Fruit fly (Drosophila melanogaster) whole organism, pupa: ENCODE data around the gene Whamy.
A peak's percentile ranks its signal among the peaks of the same experiment; 100 is the strongest.

Experiments
- CG10348 ChIP-seq: fragments of 200-800 bp; sonication (Bioruptor generic); IDR thresholded peaks from 2 replicates; pipeline ENCODE4 v1.3.6; 2022; ENCODE audit warnings: missing biosample characterization, missing genetic modification characterization
- CG12605 ChIP-seq: fragments of 200-800 bp; sonication (Bioruptor generic); IDR thresholded peaks from 2 replicates; pipeline ENCODE4 v1.3.6; 2022; ENCODE audit warnings: missing biosample characterization, missing genetic modification characterization
- CG13204 ChIP-seq: fragments of 200-800 bp; sonication (Bioruptor generic); optimal IDR thresholded peaks from 2 replicates; lab custom pipeline; 2018; ENCODE audit warnings: missing biosample characterization, mild to moderate bottlenecking, missing genetic modification characterization, moderate library complexity
- CG14655 ChIP-seq: fragments of 200-800 bp; sonication (Bioruptor generic); optimal IDR thresholded peaks from 3 replicates; lab custom pipeline; 2017; ENCODE audit warnings: mild to moderate bottlenecking, missing biosample characterization, missing genetic modification reagents, missing genetic modification characterization
- CG15710 ChIP-seq: fragments of 200-800 bp; sonication (Bioruptor generic); optimal IDR thresholded peaks from 2 replicates; lab custom pipeline; 2018; ENCODE audit warnings: missing biosample characterization, mild to moderate bottlenecking, missing genetic modification characterization, moderate library complexity
- CG17806 ChIP-seq: fragments of 200-800 bp; sonication (Bioruptor generic); optimal IDR thresholded peaks from 2 replicates; lab custom pipeline; 2018; ENCODE audit warnings: missing biosample characterization, mild to moderate bottlenecking, missing genetic modification characterization, moderate library complexity
- CG32121 ChIP-seq: fragments of 200-800 bp; sonication (Bioruptor generic); IDR thresholded peaks from 2 replicates; pipeline ENCODE4 v1.3.6; 2022; ENCODE audit warnings: missing biosample characterization, missing genetic modification characterization
- CG34367 ChIP-seq: fragments of 200-800 bp; sonication (Bioruptor generic); optimal IDR thresholded peaks from 2 replicates; lab custom pipeline; 2018; ENCODE audit warnings: missing biosample characterization, mild to moderate bottlenecking, missing genetic modification characterization
- CG4496 ChIP-seq: fragments of 200-800 bp; sonication (Bioruptor generic); IDR thresholded peaks from 3 replicates; pipeline ENCODE4 v1.3.6; 2022; ENCODE audit warnings: missing biosample characterization, missing genetic modification characterization
- CG8159 ChIP-seq: fragments of 200-800 bp; sonication (Bioruptor generic); optimal IDR thresholded peaks from 3 replicates; lab custom pipeline; 2018; ENCODE audit warnings: missing biosample characterization, mild to moderate bottlenecking, missing genetic modification characterization, moderate library complexity
- CG8301 ChIP-seq: fragments of 200-800 bp; sonication (Bioruptor generic); optimal IDR thresholded peaks from 2 replicates; lab custom pipeline; 2018; ENCODE audit warnings: missing biosample characterization, mild to moderate bottlenecking, missing genetic modification characterization
- CG9948 ChIP-seq: fragments of 200-800 bp; sonication (Bioruptor generic); optimal IDR thresholded peaks from 2 replicates; lab custom pipeline; 2018; ENCODE audit warnings: missing biosample characterization, mild to moderate bottlenecking, missing genetic modification characterization, moderate library complexity
- D1 ChIP-seq: fragments of 200-800 bp; sonication (Bioruptor generic); optimal IDR thresholded peaks from 2 replicates; lab custom pipeline; 2018; ENCODE audit warnings: missing biosample characterization, mild to moderate bottlenecking, missing genetic modification characterization, moderate library complexity
- EcR ChIP-seq: fragments of 200-800 bp; sonication (Bioruptor generic); optimal IDR thresholded peaks from 3 replicates; lab custom pipeline; 2019; ENCODE audit warnings: missing biosample characterization, missing genetic modification characterization, mild to moderate bottlenecking, moderate library complexity, missing genetic modification reagents
- Ets98B ChIP-seq: fragments of 200-800 bp; sonication (Bioruptor generic); IDR thresholded peaks from 2 replicates; pipeline ENCODE4 v1.3.6; 2022; ENCODE audit warnings: missing biosample characterization, missing genetic modification characterization
- Pif1A ChIP-seq: fragments of 200-800 bp; sonication (Bioruptor generic); optimal IDR thresholded peaks from 3 replicates; lab custom pipeline; 2016; ENCODE audit warnings: missing biosample characterization, missing genetic modification characterization
- Pif1B ChIP-seq: fragments of 200-800 bp; sonication (Bioruptor generic); optimal IDR thresholded peaks from 3 replicates; lab custom pipeline; 2016; ENCODE audit warnings: missing biosample characterization, missing genetic modification characterization
- Snoo ChIP-seq: fragments of 200-800 bp; sonication (Bioruptor generic); optimal IDR thresholded peaks from 3 replicates; lab custom pipeline; 2017; ENCODE audit warnings: missing biosample characterization, mild to moderate bottlenecking, missing genetic modification characterization, inconsistent platforms
- fd96Ca ChIP-seq: fragments of 200-800 bp; sonication (Bioruptor generic); IDR thresholded peaks from 3 replicates; pipeline ENCODE4 v1.3.6; 2022; ENCODE audit warnings: missing biosample characterization, missing genetic modification characterization
- gl ChIP-seq: fragments of 200-800 bp; sonication (Bioruptor generic); optimal IDR thresholded peaks from 2 replicates; lab custom pipeline; 2018; ENCODE audit warnings: missing biosample characterization, mild to moderate bottlenecking, missing genetic modification characterization
- rn ChIP-seq: fragments of 200-800 bp; sonication (Bioruptor generic); IDR thresholded peaks from 2 replicates; pipeline ENCODE4 v1.3.6; 2022; ENCODE audit warnings: missing biosample characterization, missing genetic modification characterization

Whamy gene

dm6 chr3R:9774821-9775220, 602 bp upstream of the Whamy start, which contains the start of gene topi:
Gene topi (plus strand): TSS chr3R:9775121.
- TF ChIP-seq D1 (tag; lab: Kevin White, UChicago), result no peak
- no peak for TF ChIP-seq CG8301 (tag; lab: Kevin White, UChicago)
- no peak for TF ChIP-seq Snoo (tag; lab: Kevin White, UChicago)
- TF ChIP-seq Pif1A (GFP tag; lab: Kevin White, UChicago), result no peak
- no peak for TF ChIP-seq fd96Ca (GFP tag; lab: Robert Waterston, UW)
- no peak for TF ChIP-seq CG10348 (GFP tag; lab: Robert Waterston, UW)

dm6 chr3R:9771519-9771972, 2.7 kb downstream of the Whamy start, which contains the start of gene CG9471:
Gene CG9471 (minus strand): TSS chr3R:9771542.
- TF ChIP-seq rn (GFP tag; lab: Robert Waterston, UW) (peak; percentile 82), EcR (GFP tag; lab: Kevin White, UChicago) (peak; percentile 25), CG34367 (tag; lab: Kevin White, UChicago) (peak; percentile 89), Ets98B (peak; percentile 95), CG12605 (peak; percentile 94), Pif1A (GFP tag; lab: Kevin White, UChicago) (peak; percentile 95), CG17806 (tag; lab: Kevin White, UChicago) (peak; percentile 93), D1 (tag; lab: Kevin White, UChicago) (no peak), CG10348 (GFP tag; lab: Robert Waterston, UW) (peak; percentile 59), CG13204 (no peak), Pif1B (GFP tag; lab: Kevin White, UChicago) (peak; percentile 93), CG14655 (GFP tag; lab: Kevin White, UChicago) (no peak), CG15710 (tag; lab: Kevin White, UChicago) (peak; percentile 91), CG8159 (tag; lab: Kevin White, UChicago) (peak; percentile 91), CG8301 (tag; lab: Kevin White, UChicago) (peak; percentile 91), CG4496 (GFP tag; lab: Robert Waterston, UW) (peak; percentile 97), CG32121 (peak; percentile 91), Snoo (tag; lab: Kevin White, UChicago) (peak; percentile 92), CG9948 (tag; lab: Kevin White, UChicago) (peak; percentile 89), gl (tag; lab: Kevin White, UChicago) (peak; percentile 77), fd96Ca (GFP tag; lab: Robert Waterston, UW) (peak; percentile 42; the same call in 1 of the 3 replicates)

dm6 chr3R:9770127-9770526, 4.1 kb downstream of the Whamy start:
- TF ChIP-seq CG8159 (tag; lab: Kevin White, UChicago) (no peak), Ets98B (no peak), CG32121 (peak; percentile 46; the same call in 1 of the 2 replicates)

dm6 chr3R:9768884-9769283, 5.3 kb downstream of the Whamy start, which contains the start of gene MED6:
Gene MED6 (minus strand): TSS chr3R:9768984.
- no peak for TF ChIP-seq CG14655 (GFP tag; lab: Kevin White, UChicago)

- TF ChIP-seq D1 (tag; lab: Kevin White, UChicago) (no peak), CG10348 (GFP tag; lab: Robert Waterston, UW) (no peak), CG32121 (no peak), CG8159 (tag; lab: Kevin White, UChicago) (peak; percentile 15), CG13204 (no peak), CG14655 (GFP tag; lab: Kevin White, UChicago) (no peak), CG15710 (tag; lab: Kevin White, UChicago) (peak; percentile 41), CG12605 (no peak), Ets98B (peak; percentile 52), CG9948 (tag; lab: Kevin White, UChicago) (no peak), CG4496 (GFP tag; lab: Robert Waterston, UW) (peak; percentile 37; the same call in 1 of the 3 replicates), CG17806 (tag; lab: Kevin White, UChicago) (peak; percentile 8), CG8301 (tag; lab: Kevin White, UChicago) (peak; percentile 32), Pif1A (GFP tag; lab: Kevin White, UChicago) (peak; percentile 80), fd96Ca (GFP tag; lab: Robert Waterston, UW) (0 out of 3 replicates have a peak, but pooled peaks have one; percentile 39), EcR (GFP tag; lab: Kevin White, UChicago) (peak; percentile 79), CG34367 (tag; lab: Kevin White, UChicago) (peak; percentile 57), Pif1B (GFP tag; lab: Kevin White, UChicago) (no peak), rn (GFP tag; lab: Robert Waterston, UW) (peak; percentile 48; the same call in 1 of the 2 replicates), gl (tag; lab: Kevin White, UChicago) (peak; percentile 62), Snoo (tag; lab: Kevin White, UChicago) (peak; percentile 44)
Measured at dm6 chr3R:9767620-9768592, 6.3 kb downstream of the Whamy start, which contains the start of gene Naa80. Gene Naa80 (plus strand): TSS chr3R:9767834.
